Worm (Caenorhabditis elegans): ENCODE data around the gene mig-6.

- TF ChIP-seq hlh-30 (tag; optimal IDR thresholded peaks at IDR 0.05; ENCODE audit: insufficient read depth) (no peak), tra-1 (GFP tag; IDR thresholded peaks at IDR 0.05) (no peak), snpc-4 (tag; optimal IDR thresholded peaks at IDR 0.05) (no peak), pha-4 (GFP tag; IDR thresholded peaks at IDR 0.05) (no peak), pha-4 (tag; optimal IDR thresholded peaks at IDR 0.05) (no peak)
Measured at ce11 chrV:7888036-7888435, 61.0 kb downstream of the mig-6 start.
